Fruit fly (Drosophila melanogaster): ENCODE measurements around the gene Mst84B.

Gene Mst84B

dm6 chr3R:7108589-7109312, 46.8 kb downstream of the Mst84B start (continued):
- TF ChIP-seq MESR4 (GFP tag; optimal IDR thresholded peaks at IDR 0.05) (peak; percentile 24), CG7271 (tag; optimal IDR thresholded peaks at IDR 0.05) (peak; percentile 94), CG11456 (GFP tag; IDR thresholded peaks at IDR 0.05) (no peak), CG7745 (tag; optimal IDR thresholded peaks at IDR 0.05) (peak; percentile 72), HmgD (GFP tag; optimal IDR thresholded peaks at IDR 0.05) (peak; percentile 33), D19B (GFP tag; optimal IDR thresholded peaks at IDR 0.05) (peak; percentile 31), CG17912 (GFP tag; optimal IDR thresholded peaks at IDR 0.05) (peak; percentile 48), CG16863 (GFP tag; optimal IDR thresholded peaks at IDR 0.05) (peak; percentile 91), zfh2 (GFP tag; optimal IDR thresholded peaks at IDR 0.05) (no peak), CG8478 (optimal IDR thresholded peaks at IDR 0.05) (no peak), CG13296 (GFP tag; optimal IDR thresholded peaks at IDR 0.05) (peak; percentile 72), CG13624 (GFP tag; optimal IDR thresholded peaks at IDR 0.05) (peak; percentile 78), CG13894 (tag; optimal IDR thresholded peaks at IDR 0.05) (no peak), CG31365 (tag; optimal IDR thresholded peaks at IDR 0.05) (peak; percentile 69), CG8281 (tag; optimal IDR thresholded peaks at IDR 0.05) (peak; percentile 84), CG4404 (GFP tag; IDR thresholded peaks at IDR 0.05) (no peak), dpn (GFP tag; optimal IDR thresholded peaks at IDR 0.05) (peak; percentile 88 to 94), hth (optimal IDR thresholded peaks at IDR 0.05) (no peak), wor (GFP tag; IDR thresholded peaks at IDR 0.05) (no peak), CG43689 (GFP tag; IDR thresholded peaks at IDR 0.05) (no peak), cwo (GFP tag; optimal IDR thresholded peaks at IDR 0.05) (peak; percentile 69), CG34422 (GFP tag; IDR thresholded peaks at IDR 0.05) (no peak), ato (GFP tag; IDR thresholded peaks at IDR 0.05; ENCODE audit: partially characterized antibody) (no peak), ase (GFP tag; IDR thresholded peaks at IDR 0.05) (no peak), Hand (GFP tag; optimal IDR thresholded peaks at IDR 0.05) (peak; percentile 46), inv (GFP tag; IDR thresholded peaks at IDR 0.05; ENCODE audit: partially characterized antibody) (no peak), NfI (GFP tag; optimal IDR thresholded peaks at IDR 0.05) (peak; percentile 80), nerfin-2 (GFP tag; IDR thresholded peaks at IDR 0.05; ENCODE audit: partially characterized antibody) (no peak), ewg (GFP tag; optimal IDR thresholded peaks at IDR 0.05) (peak; percentile 93), so (GFP tag; IDR thresholded peaks at IDR 0.05) (no peak), CG1647 (GFP tag; optimal IDR thresholded peaks at IDR 0.05) (peak; percentile 82), CG6854 (GFP tag; optimal IDR thresholded peaks at IDR 0.05) (peak; percentile 60), crp (GFP tag; optimal IDR thresholded peaks at IDR 0.05) (peak; percentile 41 to 60), CG12236 (GFP tag; optimal IDR thresholded peaks at IDR 0.05) (peak; percentile 95), CG10462 (GFP tag; optimal IDR thresholded peaks at IDR 0.05) (peak; percentile 98), jigr1 (GFP tag; IDR thresholded peaks at IDR 0.05) (no peak), sr (GFP tag; IDR thresholded peaks at IDR 0.05) (no peak), zen2 (GFP tag; IDR thresholded peaks at IDR 0.05; ENCODE audit: partially characterized antibody) (no peak), tap (tag; optimal IDR thresholded peaks at IDR 0.05) (peak; percentile 98), CG31388 (GFP tag; optimal IDR thresholded peaks at IDR 0.05) (peak; percentile 88), TFAM (GFP tag; optimal IDR thresholded peaks at IDR 0.05) (peak; percentile 89), Hr39 (optimal IDR thresholded peaks at IDR 0.05) (no peak), CG10959 (GFP tag; IDR thresholded peaks at IDR 0.05) (no peak), gcm (GFP tag; optimal IDR thresholded peaks at IDR 0.05) (peak; percentile 97), CG30431 (GFP tag; optimal IDR thresholded peaks at IDR 0.05) (no peak), Chrac-16 (GFP tag; optimal IDR thresholded peaks at IDR 0.05) (peak; percentile 95), CG11560 (tag; IDR thresholded peaks at IDR 0.05) (no peak), row (GFP tag; IDR thresholded peaks at IDR 0.05) (no peak), E2f1 (GFP tag; IDR thresholded peaks at IDR 0.05) (no peak), gfzf (GFP tag; optimal IDR thresholded peaks at IDR 0.05) (no peak), croc (GFP tag; conservative IDR thresholded peaks at IDR 0.05) (peak; percentile 97)

Data from whole organism, embryonic.